Fruit fly (Drosophila melanogaster) whole organism, embryonic: Measurements from ENCODE around the gene Acf.

Experiments
- Atf3 ChIP-seq: fragments of 200-800 bp; sonication (Bioruptor generic); optimal IDR thresholded peaks from 3 replicates; lab custom pipeline; 2016; ENCODE audit warnings: missing biosample characterization, missing genetic modification characterization
- Atf6 ChIP-seq: fragments of 200-800 bp; sonication (Bioruptor generic); IDR thresholded peaks from 2 replicates; pipeline ENCODE4 v1.3.6; 2022; ENCODE audit warnings: missing biosample characterization, missing genetic modification characterization
- BEAF-32 ChIP-seq: fragments of 200-800 bp; sonication (Bioruptor generic); optimal IDR thresholded peaks from 3 replicates; lab custom pipeline; 2017; ENCODE audit warnings: missing biosample characterization, missing genetic modification characterization, mild to moderate bottlenecking, moderate library complexity, missing genetic modification reagents
- Blimp-1 ChIP-seq: fragments of 200-800 bp; sonication (Bioruptor generic); optimal IDR thresholded peaks from 3 replicates; lab custom pipeline; 2018; ENCODE audit warnings: missing biosample characterization, missing genetic modification characterization, mild to moderate bottlenecking, moderate library complexity, missing genetic modification reagents
- BtbVII ChIP-seq: fragments of 200-800 bp; sonication (Bioruptor generic); optimal IDR thresholded peaks from 3 replicates; lab custom pipeline; 2017; ENCODE audit warnings: missing biosample characterization, mild to moderate bottlenecking, missing genetic modification characterization
- CG11085 ChIP-seq: fragments of 200-800 bp; sonication (Bioruptor generic); IDR thresholded peaks from 2 replicates; pipeline ENCODE4 v1.3.6; 2022; ENCODE audit warnings: missing biosample characterization, missing genetic modification characterization
- CG11723 ChIP-seq: fragments of 200-800 bp; sonication (Bioruptor generic); optimal IDR thresholded peaks from 2 replicates; lab custom pipeline; 2017; ENCODE audit warnings: missing biosample characterization, mild to moderate bottlenecking, missing genetic modification characterization
- CG13287 ChIP-seq: fragments of 200-800 bp; sonication (Bioruptor generic); IDR thresholded peaks from 2 replicates; pipeline ENCODE4 v1.3.6; 2022; ENCODE audit warnings: missing biosample characterization, missing genetic modification characterization; ENCODE audit not compliant: partially characterized antibody
- CG15479 ChIP-seq: fragments of 200-800 bp; sonication (Bioruptor generic); optimal IDR thresholded peaks from 3 replicates; lab custom pipeline; 2019; ENCODE audit warnings: missing biosample characterization, mild to moderate bottlenecking, missing genetic modification characterization, moderate library complexity
- CG17328 ChIP-seq: fragments of 200-800 bp; sonication (Bioruptor generic); IDR thresholded peaks from 2 replicates; pipeline ENCODE4 v1.3.6; 2022; ENCODE audit warnings: missing biosample characterization, missing genetic modification characterization
- CG17802 ChIP-seq: fragments of 200-800 bp; sonication (Bioruptor generic); optimal IDR thresholded peaks from 2 replicates; lab custom pipeline; 2018; ENCODE audit warnings: missing biosample characterization, mild to moderate bottlenecking, missing genetic modification characterization, moderate library complexity
- CG18262 ChIP-seq: fragments of 200-800 bp; optimal IDR thresholded peaks from 3 replicates; lab custom pipeline; 2019; ENCODE audit warnings: missing biosample characterization, mild to moderate bottlenecking, missing genetic modification characterization, moderate library complexity
- CG18619 ChIP-seq: fragments of 200-800 bp; sonication (Bioruptor generic); optimal IDR thresholded peaks from 3 replicates; lab custom pipeline; 2017; ENCODE audit warnings: missing biosample characterization, mild to moderate bottlenecking, missing genetic modification characterization
- CG2875 ChIP-seq: fragments of 200-800 bp; sonication (Bioruptor generic); optimal IDR thresholded peaks from 2 replicates; lab custom pipeline; 2017; ENCODE audit warnings: missing biosample characterization, mild to moderate bottlenecking, missing genetic modification characterization, missing genetic modification reagents
- CG7745 ChIP-seq: fragments of 200-800 bp; sonication (Bioruptor generic); optimal IDR thresholded peaks from 2 replicates; lab custom pipeline; 2018; ENCODE audit warnings: missing biosample characterization, mild to moderate bottlenecking, missing genetic modification characterization, moderate library complexity
- CG7786 ChIP-seq: fragments of 200-800 bp; sonication (Bioruptor generic); optimal IDR thresholded peaks from 2 replicates; lab custom pipeline; 2016; ENCODE audit warnings: missing biosample characterization, missing genetic modification characterization
- CG7963 ChIP-seq: fragments of 200-800 bp; sonication (Bioruptor generic); IDR thresholded peaks from 3 replicates; pipeline ENCODE4 v1.3.6; 2022; ENCODE audit warnings: missing biosample characterization, missing genetic modification characterization; ENCODE audit not compliant: partially characterized antibody
- CG8290 ChIP-seq, 3 experiments: fragments of 200-800 bp; sonication (Bioruptor generic); optimal IDR thresholded peaks; 2 replicates each; lab custom pipeline; 2016 to 2019; ENCODE audit warnings: missing biosample characterization in 3 of 3, missing genetic modification characterization in 3 of 3, mild to moderate bottlenecking in 2 of 3, moderate library complexity in 1 of 3
- CG9609 ChIP-seq: fragments of 200-800 bp; sonication (Bioruptor generic); optimal IDR thresholded peaks from 3 replicates; lab custom pipeline; 2016; ENCODE audit warnings: missing biosample characterization, missing genetic modification characterization
- CG9797 ChIP-seq: fragments of 200-800 bp; sonication (Bioruptor generic); optimal IDR thresholded peaks from 3 replicates; lab custom pipeline; 2018; ENCODE audit warnings: missing biosample characterization, mild to moderate bottlenecking, missing genetic modification characterization
- Deaf1 ChIP-seq: fragments of 200-800 bp; optimal IDR thresholded peaks from 3 replicates; lab custom pipeline; 2019; ENCODE audit warnings: missing biosample characterization, mild to moderate bottlenecking, missing genetic modification characterization, moderate library complexity
- HLH54F ChIP-seq: fragments of 200-800 bp; sonication (Bioruptor generic); optimal IDR thresholded peaks from 3 replicates; lab custom pipeline; 2016; ENCODE audit warnings: missing biosample characterization, missing genetic modification characterization
- Hr78 ChIP-seq, 2 experiments: fragments of 200-800 bp in 1 of 2; fragments of >200 bp in 1 of 2; sonication (Bioruptor generic) in 1 of 2; optimal IDR thresholded peaks; 2 replicates each; lab custom pipeline; 2017 to 2019; ENCODE audit warnings: missing biosample characterization in 2 of 2, missing genetic modification characterization in 2 of 2, mild to moderate bottlenecking in 1 of 2, moderate library complexity in 1 of 2
- MBD-R2 ChIP-seq: fragments of 200-800 bp; sonication (Bioruptor generic); IDR thresholded peaks from 2 replicates; pipeline ENCODE4 v1.3.6; 2022; ENCODE audit warnings: missing biosample characterization, missing genetic modification characterization
- NFAT ChIP-seq: fragments of 200-800 bp; sonication (Bioruptor generic); IDR thresholded peaks from 2 replicates; pipeline ENCODE4 v1.3.6; 2022; ENCODE audit warnings: missing biosample characterization, missing genetic modification characterization
- Nf-YC ChIP-seq: fragments of 200-800 bp; optimal IDR thresholded peaks from 3 replicates; lab custom pipeline; 2019; ENCODE audit warnings: missing biosample characterization, mild to moderate bottlenecking, missing genetic modification characterization, moderate library complexity
- Pdp1 ChIP-seq, 2 experiments: fragments of 200-800 bp; sonication (Bioruptor generic); optimal IDR thresholded peaks; 3 replicates each; lab custom pipeline; 2016; ENCODE audit warnings: missing biosample characterization in 2 of 2, missing genetic modification characterization in 2 of 2, mild to moderate bottlenecking in 1 of 2, moderate library complexity in 1 of 2
- Sry-δ ChIP-seq: fragments of 200-800 bp; sonication (Bioruptor generic); optimal IDR thresholded peaks from 2 replicates; lab custom pipeline; 2016; ENCODE audit warnings: missing biosample characterization, missing genetic modification characterization
- Trl ChIP-seq, 3 experiments: fragments of >200 bp in 2 of 3; fragments of 200-800 bp in 1 of 3; sonication (Bioruptor generic) in 1 of 3; optimal IDR thresholded peaks; 2 replicates in 1 of 3; 3 replicates in 2 of 3; lab custom pipeline; 2016 to 2017; ENCODE audit warnings: missing biosample characterization in 1 of 3, missing genetic modification characterization in 1 of 3
- ap ChIP-seq: fragments of 200-800 bp; sonication (Bioruptor generic); IDR thresholded peaks from 2 replicates; pipeline ENCODE4 v1.3.6; 2022; ENCODE audit warnings: missing biosample characterization, missing genetic modification characterization
- disco-r ChIP-seq: fragments of 200-800 bp; sonication (Bioruptor generic); optimal IDR thresholded peaks from 2 replicates; lab custom pipeline; 2016; ENCODE audit warnings: missing biosample characterization, missing genetic modification characterization
- dm ChIP-seq: fragments of 200-800 bp; sonication (Bioruptor generic); optimal IDR thresholded peaks from 3 replicates; lab custom pipeline; 2016; ENCODE audit warnings: missing biosample characterization, missing genetic modification characterization
- en ChIP-seq: fragments of 200-800 bp; sonication (Bioruptor generic); optimal IDR thresholded peaks from 2 replicates; lab custom pipeline; 2016; ENCODE audit warnings: missing biosample characterization, missing genetic modification characterization
- gcm ChIP-seq: fragments of 200-800 bp; sonication (Bioruptor generic); optimal IDR thresholded peaks from 2 replicates; lab custom pipeline; 2019; ENCODE audit warnings: missing biosample characterization, mild to moderate bottlenecking, missing genetic modification characterization, moderate library complexity
- grau ChIP-seq: fragments of 200-800 bp; optimal IDR thresholded peaks from 3 replicates; lab custom pipeline; 2019; ENCODE audit warnings: missing biosample characterization, mild to moderate bottlenecking, missing genetic modification characterization, moderate library complexity
- nerfin-1 ChIP-seq: fragments of 200-800 bp; sonication (Bioruptor generic); optimal IDR thresholded peaks from 3 replicates; lab custom pipeline; 2019; ENCODE audit warnings: missing biosample characterization, mild to moderate bottlenecking, missing genetic modification characterization, moderate library complexity
- pan ChIP-seq, 4 experiments: fragments of >200 bp in 3 of 4; fragments of 200-800 bp in 1 of 4; sonication (Bioruptor generic) in 1 of 4; optimal IDR thresholded peaks in 3 of 4; IDR thresholded peaks in 1 of 4; 2 replicates each; pipeline versions ENCODE4 v1.3.6 to Lab custom; 2017 to 2022; ENCODE audit warnings: missing biosample characterization in 2 of 4, missing genetic modification characterization in 2 of 4, mixed read lengths in 1 of 4
- pfk ChIP-seq: fragments of 200-800 bp; sonication (Bioruptor generic); optimal IDR thresholded peaks from 2 replicates; lab custom pipeline; 2018; ENCODE audit warnings: missing biosample characterization, mild to moderate bottlenecking, missing genetic modification characterization, moderate library complexity
- phol ChIP-seq: fragments of 200-800 bp; sonication (Bioruptor generic); optimal IDR thresholded peaks from 3 replicates; lab custom pipeline; 2018; ENCODE audit warnings: missing biosample characterization, mild to moderate bottlenecking, missing genetic modification characterization, moderate library complexity
- ro ChIP-seq: fragments of 200-800 bp; sonication (Bioruptor generic); IDR thresholded peaks from 2 replicates; pipeline ENCODE4 v1.3.6; 2022; ENCODE audit warnings: missing biosample characterization, missing genetic modification characterization
- salm ChIP-seq: fragments of 200-800 bp; sonication (Bioruptor generic); optimal IDR thresholded peaks from 2 replicates; lab custom pipeline; 2018; ENCODE audit warnings: missing biosample characterization, mild to moderate bottlenecking, missing genetic modification characterization
- scrt ChIP-seq: fragments of 200-800 bp; sonication (Bioruptor generic); optimal IDR thresholded peaks from 2 replicates; lab custom pipeline; 2018; ENCODE audit warnings: missing biosample characterization, mild to moderate bottlenecking, missing genetic modification characterization, moderate library complexity
- slbo ChIP-seq: fragments of 200-800 bp; sonication (Bioruptor generic); IDR thresholded peaks from 2 replicates; pipeline ENCODE4 v1.3.6; 2022; ENCODE audit warnings: missing biosample characterization, missing genetic modification characterization
- toy ChIP-seq: fragments of 200-800 bp; sonication (Bioruptor generic); IDR thresholded peaks from 2 replicates; pipeline ENCODE4 v1.3.6; 2022; ENCODE audit warnings: missing biosample characterization, missing genetic modification characterization
- vnd ChIP-seq: fragments of 200-800 bp; sonication (Bioruptor generic); IDR thresholded peaks from 3 replicates; pipeline ENCODE4 v1.3.6; 2022; ENCODE audit warnings: missing biosample characterization, missing genetic modification characterization; ENCODE audit not compliant: partially characterized antibody
- zen2 ChIP-seq: fragments of 200-800 bp; sonication (Bioruptor generic); IDR thresholded peaks from 3 replicates; pipeline ENCODE4 v1.3.6; 2022; ENCODE audit warnings: missing biosample characterization, missing genetic modification characterization; ENCODE audit not compliant: partially characterized antibody

The Acf gene

dm6 chr3R:31758587-31759167 is 35.1 kb upstream of the Acf start, which contains the start of gene CG2187 (continued):
- TF ChIP-seq CG17328 (GFP tag; lab: Robert Waterston, UW), result peak; percentile 20; the same call in 1 of the 2 replicates
- no peak for TF ChIP-seq CG17802 (tag; lab: Kevin White, UChicago)
- TF ChIP-seq disco-r (GFP tag; lab: Kevin White, UChicago), result no peak
- no peak for TF ChIP-seq Atf3
- TF ChIP-seq CG11085, result no peak
- no peak for TF ChIP-seq pan (optimal IDR thresholded peaks at IDR 0.05; lab: Kevin White, UChicago)
- TF ChIP-seq pan (GFP tag; optimal IDR thresholded peaks at IDR 0.05 in 1 of 2, IDR thresholded peaks at IDR 0.05 in 1 of 2), result no peak
- TF ChIP-seq NFAT (GFP tag; lab: Robert Waterston, UW), result no peak
- TF ChIP-seq CG7786, result no peak
- no peak for TF ChIP-seq grau
- TF ChIP-seq CG9797 (GFP tag; lab: Kevin White, UChicago), result no peak
- no peak for TF ChIP-seq CG18262 (tag; lab: Kevin White, UChicago)
- TF ChIP-seq gcm (GFP tag; lab: Kevin White, UChicago), result no peak
- no peak for TF ChIP-seq CG7745 (tag; lab: Kevin White, UChicago)
- TF ChIP-seq CG18619, result no peak
- no peak for TF ChIP-seq pfk (GFP tag; lab: Kevin White, UChicago)
- no peak for TF ChIP-seq CG7963 (GFP tag; lab: Robert Waterston, UW)
- no peak for TF ChIP-seq en (GFP tag; lab: Kevin White, UChicago)
- TF ChIP-seq Sry-δ (GFP tag; lab: Kevin White, UChicago), result no peak
- no peak for TF ChIP-seq Trl (optimal IDR thresholded peaks at IDR 0.05; lab: Kevin White, UChicago)
- TF ChIP-seq Trl (GFP tag; optimal IDR thresholded peaks at IDR 0.05; lab: Kevin White, UChicago), result no peak

dm6 chr3R:31761529-31762009 is 32.2 kb upstream of the Acf start, which contains the start of gene Smvt:
Gene Smvt (minus strand): TSS chr3R:31761579.
- no peak for TF ChIP-seq toy
- TF ChIP-seq CG11723 (GFP tag; lab: Kevin White, UChicago), result no peak
- no peak for TF ChIP-seq CG9609 (GFP tag; lab: Kevin White, UChicago)
- no peak for TF ChIP-seq Nf-YC (tag; lab: Kevin White, UChicago)
- peak in 1 of 2 experiments; percentile 80 for TF ChIP-seq Pdp1 (GFP tag; optimal IDR thresholded peaks at IDR 0.05; lab: Kevin White, UChicago)
- TF ChIP-seq vnd (GFP tag; lab: Robert Waterston, UW), result 0 out of 3 replicates have a peak, but pooled peaks have one; percentile 16
- no peak for TF ChIP-seq phol (tag; lab: Kevin White, UChicago)
- TF ChIP-seq ap (GFP tag; lab: Robert Waterston, UW), result no peak
- no peak for TF ChIP-seq Deaf1 (tag; lab: Kevin White, UChicago)
- TF ChIP-seq CG15479 (GFP tag; lab: Kevin White, UChicago), result peak; percentile 10
- TF ChIP-seq CG8290 (GFP tag; optimal IDR thresholded peaks at IDR 0.05; lab: Kevin White, UChicago), result no peak
- no peak for TF ChIP-seq CG8290 (tag; optimal IDR thresholded peaks at IDR 0.05; lab: Kevin White, UChicago)
- no peak for TF ChIP-seq ro
- no peak for TF ChIP-seq HLH54F
- TF ChIP-seq, all 482 proteins: peak for 3

dm6 chr3R:31762672-31763071 is 31.1 kb upstream of the Acf start:
- TF ChIP-seq CG13287 (GFP tag; lab: Robert Waterston, UW), result no peak
- TF ChIP-seq BEAF-32, result no peak
- no peak for TF ChIP-seq MBD-R2
- TF ChIP-seq Hr78 (GFP tag; optimal IDR thresholded peaks at IDR 0.05; lab: Kevin White, UChicago), result no peak
- TF ChIP-seq Atf6 (GFP tag; lab: Robert Waterston, UW), result no peak
- TF ChIP-seq nerfin-1, result no peak
- TF ChIP-seq slbo (GFP tag; lab: Robert Waterston, UW), result no peak
- no peak for TF ChIP-seq salm (tag; lab: Kevin White, UChicago)
- TF ChIP-seq scrt (GFP tag; lab: Kevin White, UChicago), result no peak
- TF ChIP-seq Blimp-1 (GFP tag; lab: Kevin White, UChicago), result peak; percentile 45
- no peak for TF ChIP-seq zen2 (GFP tag; lab: Robert Waterston, UW)
- no peak for TF ChIP-seq BtbVII (GFP tag; lab: Kevin White, UChicago)
- no peak for TF ChIP-seq dm (GFP tag; lab: Kevin White, UChicago)
- TF ChIP-seq CG2875 (GFP tag; lab: Kevin White, UChicago), result no peak
